Fruit fly (Drosophila melanogaster) ovary, adult (tissue): ENCODE results near the gene rumpel.

ENCODE experiments used
- CG17801 ChIP-seq: fragments of 200-800 bp; optimal IDR thresholded peaks from 2 replicates; lab custom pipeline; 2019; ENCODE audit warnings: missing biosample characterization, mild to moderate bottlenecking, missing genetic modification characterization, moderate library complexity; ENCODE audit not compliant: partially characterized antibody

Gene rumpel

dm6 chrX:7445023-7445422, 26.6 kb downstream of the rumpel start:
- no peak for TF ChIP-seq CG17801 (GFP tag; lab: Kevin White, UChicago)

- no peak for TF ChIP-seq CG17801 (GFP tag; lab: Kevin White, UChicago)
These were observed 33.5 kb downstream of the rumpel start, which contains the start of gene CG11368 for dm6 chrX:7451909-7452308. TSS of gene CG11368 (plus strand) at chrX:7452209.

- TF ChIP-seq CG17801 (GFP tag; lab: Kevin White, UChicago), result no peak
These were observed 34.8 kb downstream of the rumpel start, which contains the start of gene CG43198 for dm6 chrX:7453236-7453635. TSS of gene CG43198 (minus strand) at chrX:7453336.

- no peak for TF ChIP-seq CG17801 (GFP tag; lab: Kevin White, UChicago)
These were observed 43.7 kb downstream of the rumpel start for dm6 chrX:7462089-7462488.

- TF ChIP-seq CG17801 (GFP tag; lab: Kevin White, UChicago), result no peak
These were observed 47.9 kb downstream of the rumpel start for dm6 chrX:7466328-7466727.
